Worm (Caenorhabditis elegans) whole organism, L4/young adult: Measurements from ENCODE around the gene acdh-7.

Experiments
- W03F9.2 ChIP-seq: fragments of 150-350 bp; optimal IDR thresholded peaks from 2 replicates; lab custom pipeline; 2014; ENCODE audit warnings: missing biosample characterization, missing genetic modification characterization
- him-1 ChIP-seq: sonication (generic microtip); optimal IDR thresholded peaks from 2 replicates; lab custom pipeline; 2016; ENCODE audit warnings: missing genotype, missing genetic modification reagents, missing genetic modification characterization, missing compliant biosample characterization

DNA sequence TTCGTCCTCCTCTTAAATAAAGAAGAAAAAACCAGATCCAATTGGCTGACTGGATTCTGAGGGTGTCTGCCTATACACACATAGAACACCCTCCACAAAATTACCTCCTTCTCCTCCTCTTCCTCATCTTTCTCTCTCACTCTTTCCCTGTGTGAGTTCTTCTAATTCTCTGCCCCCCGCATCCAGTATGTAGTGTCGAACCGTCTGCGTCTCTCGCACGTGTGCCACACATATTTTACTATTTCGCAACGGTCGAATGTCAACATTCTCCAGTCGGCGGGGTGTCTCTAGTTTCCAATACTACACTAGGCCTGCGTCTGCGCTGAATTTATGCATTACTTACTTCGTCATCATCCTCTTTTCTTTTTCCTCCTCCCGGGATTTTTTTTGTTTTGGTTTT is 32.5 kb downstream of the acdh-7 start:
- TF ChIP-seq him-1 (tag; lab: Kevin White, UChicago) (no peak), W03F9.2 (tag; lab: Kevin White, UChicago) (peak; percentile 58)
